Worm (Caenorhabditis elegans) whole organism, late embryonic: Measurements from ENCODE around the gene ZC404.16.

Experiments used
- C08G9.2 ChIP-seq: sonication (generic microtip); optimal IDR thresholded peaks from 2 replicates; lab custom pipeline; 2016; ENCODE audit warnings: mild to moderate bottlenecking, missing genetic modification characterization, moderate library complexity, missing compliant biosample characterization
- F13H6.1 ChIP-seq: sonication (generic microtip); optimal IDR thresholded peaks from 2 replicates; lab custom pipeline; 2016; ENCODE audit warnings: missing genetic modification characterization, missing compliant biosample characterization
- K02D7.2 ChIP-seq: sonication (generic microtip); optimal IDR thresholded peaks from 2 replicates; lab custom pipeline; 2017; ENCODE audit warnings: mild to moderate bottlenecking, missing genetic modification characterization, missing compliant biosample characterization
- K09A11.1 ChIP-seq: sonication (generic microtip); optimal IDR thresholded peaks from 2 replicates; lab custom pipeline; 2017; ENCODE audit warnings: antibody characterized with exemption, mild to moderate bottlenecking, missing genetic modification characterization, missing compliant biosample characterization; ENCODE audit not compliant: insufficient read depth
- T23F11.4 ChIP-seq: fragments of 200-800 bp; sonication (Bioruptor generic); optimal IDR thresholded peaks from 2 replicates; lab custom pipeline; 2018; ENCODE audit warnings: mild to moderate bottlenecking, missing genetic modification characterization, missing compliant biosample characterization
- Y22D7AL.16 ChIP-seq: sonication (generic microtip); optimal IDR thresholded peaks from 2 replicates; lab custom pipeline; 2016; ENCODE audit warnings: missing genetic modification characterization, missing compliant biosample characterization
- ahr-1 ChIP-seq: sonication (generic microtip); optimal IDR thresholded peaks from 2 replicates; lab custom pipeline; 2016; ENCODE audit warnings: missing genetic modification characterization, missing compliant biosample characterization
- ama-1 ChIP-seq: fragments of 150-350 bp; optimal IDR thresholded peaks from 2 replicates; lab custom pipeline; 2014
- ceh-14 ChIP-seq: sonication (generic microtip); optimal IDR thresholded peaks from 2 replicates; lab custom pipeline; 2016; ENCODE audit warnings: missing genotype, missing genetic modification characterization, missing compliant biosample characterization
- ceh-19 ChIP-seq: fragments of 200-800 bp; sonication (Bioruptor generic); optimal IDR thresholded peaks from 2 replicates; lab custom pipeline; 2018; ENCODE audit warnings: mild to moderate bottlenecking, missing genetic modification characterization, missing compliant biosample characterization
- ceh-24 ChIP-seq: sonication (generic microtip); optimal IDR thresholded peaks from 2 replicates; lab custom pipeline; 2016; ENCODE audit warnings: mild to moderate bottlenecking, missing genetic modification characterization, missing compliant biosample characterization
- ceh-30 ChIP-seq: fragments of 150-350 bp; optimal IDR thresholded peaks from 2 replicates; lab custom pipeline; 2014; ENCODE audit warnings: missing biosample characterization, missing genetic modification characterization
- ceh-31 ChIP-seq: sonication (generic microtip); optimal IDR thresholded peaks from 2 replicates; lab custom pipeline; 2016; ENCODE audit warnings: missing genetic modification characterization, missing compliant biosample characterization
- ceh-45 ChIP-seq: fragments of 200-800 bp; sonication (Bioruptor generic); IDR thresholded peaks from 2 replicates; pipeline ENCODE4 v1.3.6; 2022; ENCODE audit warnings: missing genetic modification reagents, missing genetic modification characterization, missing compliant biosample characterization
- che-1 ChIP-seq: sonication (generic microtip); optimal IDR thresholded peaks from 2 replicates; lab custom pipeline; 2016; ENCODE audit warnings: mild to moderate bottlenecking, missing genetic modification characterization, missing compliant biosample characterization
- dmd-4 ChIP-seq: sonication (generic microtip); optimal IDR thresholded peaks from 2 replicates; lab custom pipeline; 2016; ENCODE audit warnings: borderline replicate concordance, missing genetic modification characterization, missing compliant biosample characterization
- dve-1 ChIP-seq: sonication (generic microtip); optimal IDR thresholded peaks from 2 replicates; lab custom pipeline; 2017; ENCODE audit warnings: antibody characterized with exemption, mild to moderate bottlenecking, missing genetic modification characterization, missing compliant biosample characterization
- fax-1 ChIP-seq: sonication (generic microtip); optimal IDR thresholded peaks from 2 replicates; lab custom pipeline; 2016; ENCODE audit warnings: missing genotype, missing genetic modification characterization, missing compliant biosample characterization
- fkh-10 ChIP-seq: fragments of 150-350 bp; optimal IDR thresholded peaks from 2 replicates; lab custom pipeline; 2014; ENCODE audit warnings: missing biosample characterization, missing genetic modification reagents, missing genetic modification characterization
- hlh-15 ChIP-seq: sonication (generic microtip); optimal IDR thresholded peaks from 2 replicates; lab custom pipeline; 2016; ENCODE audit warnings: missing genetic modification characterization, missing compliant biosample characterization
- hlh-30 ChIP-seq: sonication (generic microtip); optimal IDR thresholded peaks from 2 replicates; lab custom pipeline; 2017; ENCODE audit warnings: antibody characterized with exemption, missing genetic modification characterization, missing compliant biosample characterization; ENCODE audit not compliant: insufficient read depth
- hlh-8 ChIP-seq: sonication (generic microtip); optimal IDR thresholded peaks from 2 replicates; lab custom pipeline; 2016; ENCODE audit warnings: missing genotype, missing genetic modification characterization, missing compliant biosample characterization
- lin-11 ChIP-seq: fragments of 200-800 bp; sonication (Bioruptor generic); optimal IDR thresholded peaks from 2 replicates; lab custom pipeline; 2018; ENCODE audit warnings: mild to moderate bottlenecking, missing genetic modification characterization, missing compliant biosample characterization
- madf-2 ChIP-seq: sonication (generic microtip); optimal IDR thresholded peaks from 2 replicates; lab custom pipeline; 2017; ENCODE audit warnings: missing genetic modification characterization, missing compliant biosample characterization
- mec-3 ChIP-seq: sonication (generic microtip); optimal IDR thresholded peaks from 2 replicates; lab custom pipeline; 2016; ENCODE audit warnings: borderline replicate concordance, missing genetic modification characterization, missing compliant biosample characterization
- nhr-11 ChIP-seq: fragments of 150-350 bp; optimal IDR thresholded peaks from 2 replicates; lab custom pipeline; 2014; ENCODE audit warnings: missing biosample characterization, missing genetic modification characterization
- nhr-232 ChIP-seq: sonication (generic microtip); optimal IDR thresholded peaks from 2 replicates; lab custom pipeline; 2016; ENCODE audit warnings: missing genetic modification characterization, missing compliant biosample characterization
- pha-2 ChIP-seq: sonication (generic microtip); optimal IDR thresholded peaks from 2 replicates; lab custom pipeline; 2017; ENCODE audit warnings: mild to moderate bottlenecking, missing genetic modification characterization, missing compliant biosample characterization
- sdc-2 ChIP-seq: sonication (generic microtip); optimal IDR thresholded peaks from 2 replicates; lab custom pipeline; 2016; ENCODE audit warnings: missing genotype, missing genetic modification characterization, missing compliant biosample characterization
- sox-2 ChIP-seq: fragments of 200-800 bp; sonication (Bioruptor generic); IDR thresholded peaks from 2 replicates; pipeline ENCODE4 v1.3.6; 2022; ENCODE audit warnings: missing genetic modification reagents, missing genetic modification characterization, missing compliant biosample characterization
- sox-4 ChIP-seq: sonication (generic microtip); optimal IDR thresholded peaks from 2 replicates; lab custom pipeline; 2017; ENCODE audit warnings: mild to moderate bottlenecking, missing genetic modification characterization, inconsistent platforms, missing compliant biosample characterization
- tbx-2 ChIP-seq: sonication (generic microtip); optimal IDR thresholded peaks from 2 replicates; lab custom pipeline; 2016; ENCODE audit warnings: missing genetic modification characterization, missing compliant biosample characterization
- unc-3 ChIP-seq, 2 experiments: fragments of 200-800 bp in 1 of 2; sonication (Bioruptor generic) in 1 of 2; sonication (generic microtip) in 1 of 2; conservative IDR thresholded peaks in 1 of 2; optimal IDR thresholded peaks in 1 of 2; 2 replicates each; pipeline versions ENCODE4 v1.3.6 to Lab custom; 2016 to 2022; ENCODE audit warnings: missing compliant biosample characterization in 2 of 2, missing genetic modification characterization in 2 of 2, missing genetic modification reagents in 1 of 2
- unc-42 ChIP-seq: sonication (generic microtip); optimal IDR thresholded peaks from 2 replicates; lab custom pipeline; 2016; ENCODE audit warnings: missing genotype, missing genetic modification characterization, missing compliant biosample characterization
- unc-86 ChIP-seq: sonication (generic microtip); optimal IDR thresholded peaks from 2 replicates; lab custom pipeline; 2016; ENCODE audit warnings: missing genetic modification characterization, missing compliant biosample characterization
- zip-5 ChIP-seq: sonication (generic microtip); optimal IDR thresholded peaks from 2 replicates; lab custom pipeline; 2016; ENCODE audit warnings: missing genetic modification characterization, missing compliant biosample characterization

Gene ZC404.16

DNA sequence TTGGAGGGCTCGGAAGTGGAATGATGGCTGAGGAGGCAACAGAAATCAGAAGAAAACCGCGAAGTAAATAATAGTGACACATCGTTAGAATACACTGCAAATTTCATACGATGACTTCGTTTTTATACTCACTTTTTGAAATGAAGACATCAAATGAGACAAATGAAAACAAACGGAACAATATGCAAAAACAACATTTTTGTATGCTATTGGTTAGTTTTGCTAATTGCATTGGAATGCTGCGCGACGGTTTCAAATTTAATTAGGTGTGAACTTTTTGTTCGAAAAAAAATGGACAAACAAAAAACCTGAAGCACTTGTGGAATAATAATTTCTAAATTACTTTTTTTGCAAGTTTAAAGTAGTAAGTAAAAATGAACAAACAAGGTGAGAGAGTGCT, 40.6 kb downstream of the ZC404.16 start, which contains the start of gene grl-8:
grl-8 (minus strand) TSS at position 101 of the 400 bp plus-strand sequence.
- no peak for TF ChIP-seq hlh-30
- no peak for TF ChIP-seq T23F11.4
- TF ChIP-seq mec-3 (tag; lab: Kevin White, UChicago), result no peak
- TF ChIP-seq sox-4, result no peak
- no peak for TF ChIP-seq ceh-19 (GFP tag; lab: Kevin White, UChicago)
- TF ChIP-seq hlh-8, result no peak
- no peak for TF ChIP-seq K02D7.2 (tag; lab: Kevin White, UChicago)
- no peak for TF ChIP-seq lin-11 (tag; lab: Kevin White, UChicago)
- TF ChIP-seq dmd-4 (tag; lab: Kevin White, UChicago), result no peak
- TF ChIP-seq nhr-232 (tag; lab: Kevin White, UChicago), result no peak
- TF ChIP-seq, all 69 proteins: peak for 0

DNA sequence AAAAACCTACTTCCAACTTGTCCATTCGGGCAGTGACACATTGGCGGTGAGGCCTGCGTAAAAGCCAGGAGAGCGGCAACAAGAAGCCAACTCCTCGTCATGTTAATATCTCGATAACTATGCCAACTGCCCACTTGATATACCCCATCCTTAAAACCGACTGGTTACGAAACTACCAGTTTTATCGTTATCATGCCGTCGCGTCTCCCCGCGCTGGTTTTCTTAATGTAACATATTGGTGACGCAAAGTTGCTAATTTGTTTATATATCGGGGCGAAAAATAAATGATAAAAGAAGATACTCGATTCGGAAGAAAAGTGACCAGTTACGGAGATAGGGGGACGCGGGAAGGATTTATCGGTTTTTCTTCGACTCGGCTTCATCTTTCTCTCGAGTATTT, 42.0 kb downstream of the ZC404.16 start, which contains the start of gene grl-9:
grl-9 (minus strand) TSS at position 101 of the 400 bp plus-strand sequence.
- no peak for TF ChIP-seq C08G9.2 (tag; lab: Kevin White, UChicago)
- TF ChIP-seq madf-2, result no peak
- no peak for TF ChIP-seq F13H6.1 (tag; lab: Kevin White, UChicago)
- TF ChIP-seq ceh-45 (GFP tag; lab: Robert Waterston, UW), result no peak
- TF ChIP-seq T23F11.4, result no peak
- no peak for TF ChIP-seq tbx-2
- TF ChIP-seq fkh-10 (GFP tag; lab: Kevin White, UChicago), result no peak
- TF ChIP-seq ama-1 (lab: Kevin White, UChicago), result no peak
- TF ChIP-seq nhr-11 (tag; lab: Kevin White, UChicago), result no peak

DNA sequence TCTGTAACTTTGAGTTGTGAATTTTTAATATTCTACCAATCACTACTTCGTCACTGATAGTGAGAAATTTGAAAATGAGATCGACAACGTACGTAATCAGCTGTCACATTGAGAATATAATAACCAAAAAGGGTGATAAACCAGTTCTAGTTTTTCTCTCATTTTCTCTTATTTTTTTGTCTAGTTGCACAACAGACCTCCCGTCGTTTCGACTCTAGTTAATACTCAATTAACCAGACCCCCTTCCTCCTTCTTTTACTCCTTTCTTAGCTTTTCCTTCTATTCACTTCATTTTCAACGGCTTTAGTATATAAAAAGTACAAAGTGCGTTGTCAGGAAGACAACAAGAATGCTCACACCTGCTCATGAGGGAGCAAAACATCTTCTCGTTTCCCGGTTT, 46.4 kb downstream of the ZC404.16 start, which contains the start of gene ZC487.1:
ZC487.1 (plus strand) TSS at position 301 of the 400 bp plus-strand sequence.
- no peak for TF ChIP-seq fkh-10 (GFP tag; lab: Kevin White, UChicago)
- no peak for TF ChIP-seq hlh-15 (tag; lab: Kevin White, UChicago)
- TF ChIP-seq ceh-14 (tag; lab: Kevin White, UChicago), result no peak
- TF ChIP-seq madf-2, result no peak
- TF ChIP-seq ceh-24 (tag; lab: Kevin White, UChicago), result no peak
- no peak for TF ChIP-seq sox-4
- TF ChIP-seq tbx-2, result no peak
- TF ChIP-seq zip-5 (tag; lab: Kevin White, UChicago), result no peak
- no peak for TF ChIP-seq Y22D7AL.16 (tag; lab: Kevin White, UChicago)
- TF ChIP-seq unc-86 (tag; lab: Kevin White, UChicago), result no peak
- TF ChIP-seq K09A11.1, result no peak
- no peak for TF ChIP-seq pha-2 (tag; lab: Kevin White, UChicago)
- TF ChIP-seq ahr-1, result no peak
- TF ChIP-seq sox-2 (GFP tag; lab: Robert Waterston, UW), result no peak
- no peak for TF ChIP-seq dve-1 (tag; lab: Kevin White, UChicago)
- no peak for TF ChIP-seq che-1 (tag; lab: Kevin White, UChicago)
- TF ChIP-seq hlh-30, result no peak
- no peak for TF ChIP-seq unc-3 (GFP tag; conservative IDR thresholded peaks at IDR 0.05; lab: Robert Waterston, UW)
- no peak for TF ChIP-seq unc-3 (tag; optimal IDR thresholded peaks at IDR 0.05; lab: Kevin White, UChicago)

DNA sequence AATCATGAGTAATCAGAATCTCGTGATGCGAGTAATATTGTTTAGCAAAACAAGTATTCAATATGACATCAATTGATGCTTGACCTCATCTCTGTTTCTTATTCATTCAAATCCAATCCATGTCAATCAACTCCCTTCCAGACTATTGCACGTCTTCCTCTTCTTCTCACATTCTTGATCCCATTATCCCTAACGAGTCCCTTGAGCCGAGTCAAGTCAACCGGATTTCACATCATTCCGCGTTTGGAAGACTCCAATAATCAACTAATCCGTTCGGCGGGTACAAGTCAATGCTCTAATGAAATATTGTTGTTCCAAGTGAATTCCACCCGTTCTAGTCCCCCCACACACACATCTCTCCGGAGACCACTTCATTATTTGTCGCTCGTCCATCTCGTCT, 47.4 kb downstream of the ZC404.16 start:
- TF ChIP-seq unc-42, result peak; percentile 93
- no peak for TF ChIP-seq sdc-2 (tag; lab: Kevin White, UChicago)
- peak; percentile 33 for TF ChIP-seq ceh-31 (tag; lab: Kevin White, UChicago)
- TF ChIP-seq ceh-30 (tag; lab: Kevin White, UChicago), result no peak
- TF ChIP-seq fax-1 (tag; lab: Kevin White, UChicago), result no peak
- TF ChIP-seq dve-1 (tag; lab: Kevin White, UChicago), result no peak
- no peak for TF ChIP-seq zip-5 (tag; lab: Kevin White, UChicago)
- TF ChIP-seq, all 69 proteins: peak for 2
